Worm (Caenorhabditis elegans) whole organism, L4 larva: ENCODE data around the gene lido-15.
A peak's percentile ranks its signal among the peaks of the same experiment; 100 is the strongest.

ENCODE experiments used
- F10B5.3 ChIP-seq: sonication (generic microtip); optimal IDR thresholded peaks from 2 replicates; lab custom pipeline; 2016; ENCODE audit warnings: mild to moderate bottlenecking, missing genetic modification characterization, missing compliant biosample characterization
- F37D6.2 ChIP-seq: sonication (generic microtip); optimal IDR thresholded peaks from 2 replicates; lab custom pipeline; 2016; ENCODE audit warnings: mild to moderate bottlenecking, missing genetic modification characterization, missing compliant biosample characterization
- R02D3.7 ChIP-seq: fragments of 150-350 bp; sonication (generic microtip); optimal IDR thresholded peaks from 3 replicates; lab custom pipeline; 2014; ENCODE audit warnings: missing biosample characterization, missing genetic modification characterization
- T20F7.1 ChIP-seq: fragments of 200-800 bp; sonication (Bioruptor generic); optimal IDR thresholded peaks from 2 replicates; lab custom pipeline; 2018; ENCODE audit warnings: mild to moderate bottlenecking, missing genetic modification characterization, missing compliant biosample characterization
- Y105C5A.15 ChIP-seq: fragments of 200-800 bp; sonication (Bioruptor generic); IDR thresholded peaks from 2 replicates; pipeline ENCODE4 v1.3.6; 2022; ENCODE audit warnings: missing genetic modification characterization, missing compliant biosample characterization
- Y75B8A.6 ChIP-seq: fragments of 200-800 bp; sonication (Bioruptor generic); IDR thresholded peaks from 2 replicates; pipeline ENCODE4 v1.3.6; 2022; ENCODE audit warnings: missing genetic modification reagents, missing genetic modification characterization, missing compliant biosample characterization
- daf-12 ChIP-seq: fragments of 150-350 bp; optimal IDR thresholded peaks from 2 replicates; lab custom pipeline; 2014; ENCODE audit warnings: missing biosample characterization, missing genetic modification reagents, missing genetic modification characterization
- daf-16 ChIP-seq, 3 experiments: sonication (generic microtip); optimal IDR thresholded peaks; 2 replicates each; lab custom pipeline; 2016 to 2017; ENCODE audit warnings: missing genetic modification characterization in 3 of 3, missing genetic modification reagents in 3 of 3, mild to moderate bottlenecking in 2 of 3, missing compliant biosample characterization in 2 of 3, missing biosample characterization in 1 of 3, moderate library complexity in 1 of 3
- dmd-6 ChIP-seq: fragments of 200-800 bp; sonication (Bioruptor generic); IDR thresholded peaks from 2 replicates; pipeline ENCODE4 v1.3.6; 2022; ENCODE audit warnings: missing genetic modification reagents, missing genetic modification characterization, missing compliant biosample characterization
- dmd-8 ChIP-seq: fragments of 200-800 bp; sonication (Bioruptor generic); IDR thresholded peaks from 2 replicates; pipeline ENCODE4 v1.3.6; 2022; ENCODE audit warnings: missing genetic modification characterization, missing compliant biosample characterization
- dmd-9 ChIP-seq: fragments of 200-800 bp; sonication (Bioruptor generic); IDR thresholded peaks from 2 replicates; pipeline ENCODE4 v1.3.6; 2022; ENCODE audit warnings: missing genetic modification reagents, missing genetic modification characterization, missing compliant biosample characterization
- dve-1 ChIP-seq: sonication (generic microtip); optimal IDR thresholded peaks from 2 replicates; lab custom pipeline; 2017; ENCODE audit warnings: antibody characterized with exemption, mild to moderate bottlenecking, missing genetic modification characterization, missing compliant biosample characterization; ENCODE audit not compliant: insufficient read depth
- egl-27 ChIP-seq: sonication (generic microtip); optimal IDR thresholded peaks from 3 replicates; lab custom pipeline; 2017; ENCODE audit warnings: missing biosample characterization, missing genetic modification reagents, missing genetic modification characterization
- hif-1 ChIP-seq, 2 experiments: sonication (generic microtip); optimal IDR thresholded peaks; 2 replicates each; lab custom pipeline; 2016 to 2017; ENCODE audit warnings: missing compliant biosample characterization in 2 of 2, missing genetic modification characterization in 2 of 2, missing genetic modification reagents in 2 of 2, missing genotype in 2 of 2, mild to moderate bottlenecking in 1 of 2
- hlh-11 ChIP-seq: fragments of 200-800 bp; sonication (Bioruptor generic); optimal IDR thresholded peaks from 2 replicates; lab custom pipeline; 2018; ENCODE audit warnings: mild to moderate bottlenecking, missing genetic modification characterization, missing compliant biosample characterization
- hmg-1.1 ChIP-seq: fragments of 200-800 bp; sonication (Bioruptor generic); IDR thresholded peaks from 2 replicates; pipeline ENCODE4 v1.3.6; 2022; ENCODE audit warnings: missing genetic modification reagents, missing genetic modification characterization, missing compliant biosample characterization
- lin-1 ChIP-seq: fragments of 200-800 bp; sonication (Bioruptor generic); IDR thresholded peaks from 2 replicates; pipeline ENCODE4 v1.3.6; 2022; ENCODE audit warnings: missing genetic modification reagents, missing genetic modification characterization, missing compliant biosample characterization
- lin-39 ChIP-seq: fragments of 150-350 bp; optimal IDR thresholded peaks from 2 replicates; lab custom pipeline; 2014; ENCODE audit warnings: missing biosample characterization, missing genetic modification reagents, missing genetic modification characterization
- lir-3 ChIP-seq: sonication (generic microtip); optimal IDR thresholded peaks from 2 replicates; lab custom pipeline; 2016; ENCODE audit warnings: mild to moderate bottlenecking, missing genetic modification characterization, missing compliant biosample characterization
- lsy-2 ChIP-seq, 2 experiments: fragments of 150-350 bp in 1 of 2; sonication (generic microtip) in 1 of 2; optimal IDR thresholded peaks; 2 replicates each; lab custom pipeline; 2014 to 2017; ENCODE audit warnings: missing biosample characterization in 2 of 2, missing genetic modification characterization in 2 of 2
- mdt-29 ChIP-seq: fragments of 200-800 bp; sonication (Bioruptor generic); IDR thresholded peaks from 2 replicates; pipeline ENCODE4 v1.3.6; 2022; ENCODE audit warnings: missing genetic modification reagents, missing genetic modification characterization, missing compliant biosample characterization
- mes-2 ChIP-seq: sonication (generic microtip); optimal IDR thresholded peaks from 2 replicates; lab custom pipeline; 2016; ENCODE audit warnings: missing genotype, mild to moderate bottlenecking, missing genetic modification characterization, missing compliant biosample characterization; ENCODE audit not compliant: poor library complexity, severe bottlenecking
- mxl-3 ChIP-seq: fragments of 200-800 bp; sonication (Bioruptor generic); optimal IDR thresholded peaks from 2 replicates; lab custom pipeline; 2018; ENCODE audit warnings: mild to moderate bottlenecking, missing genetic modification characterization, missing compliant biosample characterization
- nhr-10 ChIP-seq: fragments of 150-350 bp; optimal IDR thresholded peaks from 2 replicates; lab custom pipeline; 2014; ENCODE audit warnings: missing biosample characterization, missing genetic modification characterization
- nhr-11 ChIP-seq: fragments of 150-350 bp; optimal IDR thresholded peaks from 2 replicates; lab custom pipeline; 2014; ENCODE audit warnings: missing biosample characterization, missing genetic modification characterization
- nhr-28 ChIP-seq: fragments of 150-350 bp; optimal IDR thresholded peaks from 2 replicates; lab custom pipeline; 2014; ENCODE audit warnings: missing biosample characterization, missing genetic modification characterization
- nhr-48 ChIP-seq: sonication (generic microtip); optimal IDR thresholded peaks from 2 replicates; lab custom pipeline; 2016; ENCODE audit warnings: mild to moderate bottlenecking, missing genetic modification characterization, missing compliant biosample characterization
- nhr-6 ChIP-seq: fragments of 150-350 bp; optimal IDR thresholded peaks from 2 replicates; lab custom pipeline; 2014; ENCODE audit warnings: missing biosample characterization, missing genetic modification characterization
- php-3 ChIP-seq: fragments of 200-800 bp; sonication (Bioruptor generic); IDR thresholded peaks from 2 replicates; pipeline ENCODE4 v1.3.6; 2022; ENCODE audit warnings: missing genetic modification reagents, missing genetic modification characterization, missing compliant biosample characterization
- pqm-1 ChIP-seq: sonication (generic microtip); optimal IDR thresholded peaks from 2 replicates; lab custom pipeline; 2017; ENCODE audit warnings: missing biosample characterization, missing genetic modification characterization
- rbr-2 ChIP-seq: sonication (generic microtip); optimal IDR thresholded peaks from 2 replicates; lab custom pipeline; 2016; ENCODE audit warnings: missing genotype, missing genetic modification characterization, missing compliant biosample characterization
- saeg-2 ChIP-seq: fragments of 200-800 bp; sonication (Bioruptor generic); IDR thresholded peaks from 2 replicates; pipeline ENCODE4 v1.3.6; 2022; ENCODE audit warnings: missing genetic modification reagents, missing genetic modification characterization, missing compliant biosample characterization
- sdz-12 ChIP-seq: fragments of 200-800 bp; sonication (Bioruptor generic); optimal IDR thresholded peaks from 2 replicates; lab custom pipeline; 2018; ENCODE audit warnings: mild to moderate bottlenecking, missing genetic modification characterization, missing compliant biosample characterization
- spr-3 ChIP-seq: fragments of 200-800 bp; sonication (Bioruptor generic); optimal IDR thresholded peaks from 2 replicates; lab custom pipeline; 2018; ENCODE audit warnings: mild to moderate bottlenecking, missing genetic modification characterization, missing compliant biosample characterization
- tag-97 ChIP-seq: fragments of 200-800 bp; sonication (Bioruptor generic); IDR thresholded peaks from 2 replicates; pipeline ENCODE4 v1.3.6; 2022; ENCODE audit warnings: missing genetic modification characterization, missing compliant biosample characterization
- tra-1 ChIP-seq: fragments of 200-800 bp; sonication (Bioruptor generic); IDR thresholded peaks from 2 replicates; pipeline ENCODE4 v1.3.6; 2022; ENCODE audit warnings: missing genetic modification reagents, missing genetic modification characterization, missing compliant biosample characterization
- unc-62 ChIP-seq, 3 experiments: fragments of 150-350 bp in 1 of 3; sonication (generic microtip); optimal IDR thresholded peaks in 2 of 3; peaks in 1 of 3; 1 replicate in 1 of 3; 2 replicates in 2 of 3; lab custom pipeline; 2014 to 2017; ENCODE audit warnings: missing biosample characterization in 3 of 3, missing genetic modification characterization in 3 of 3, missing genetic modification reagents in 3 of 3, missing genotype in 1 of 3
- vab-7 ChIP-seq: fragments of 200-800 bp; sonication (Bioruptor generic); IDR thresholded peaks from 2 replicates; pipeline ENCODE4 v1.3.6; 2022; ENCODE audit warnings: missing genetic modification reagents, missing genetic modification characterization, missing compliant biosample characterization
- zip-11 ChIP-seq: fragments of 200-800 bp; sonication (Bioruptor generic); IDR thresholded peaks from 2 replicates; pipeline ENCODE4 v1.3.6; 2022; ENCODE audit warnings: missing genetic modification characterization, missing compliant biosample characterization

Gene lido-15

ce11 chrII:3810550-3810949, 1.5 kb upstream of the lido-15 start (continued):
- TF ChIP-seq hif-1 (tag; optimal IDR thresholded peaks at IDR 0.05; lab: Kevin White, UChicago) (no peak), nhr-11 (tag; lab: Kevin White, UChicago) (no peak), lin-39 (tag; lab: Kevin White, UChicago) (no peak), daf-12 (no peak), T20F7.1 (GFP tag; lab: Kevin White, UChicago) (no peak), tag-97 (no peak), rbr-2 (tag; lab: Kevin White, UChicago) (peak; percentile 68), F10B5.3 (no peak), dmd-9 (GFP tag; lab: Robert Waterston, UW) (no peak), lir-3 (tag; lab: Kevin White, UChicago) (no peak), mxl-3 (no peak), F37D6.2 (no peak), hmg-1.1 (peak; percentile 32; the same call in 1 of the 2 replicates), R02D3.7 (no peak), mdt-29 (GFP tag; lab: Robert Waterston, UW) (no peak), nhr-48 (tag; lab: Kevin White, UChicago) (no peak), Y105C5A.15 (GFP tag; lab: Robert Waterston, UW) (no peak), egl-27 (no peak), tra-1 (no peak), nhr-28 (tag; lab: Kevin White, UChicago) (peak; percentile 76), nhr-10 (tag; lab: Kevin White, UChicago) (no peak)

- TF ChIP-seq vab-7 (GFP tag; lab: Robert Waterston, UW) = no peak
- TF ChIP-seq Y75B8A.6 (GFP tag; lab: Robert Waterston, UW) = no peak
- TF ChIP-seq hlh-11 = peak; percentile 45
- no peak for TF ChIP-seq dmd-8 (GFP tag; lab: Robert Waterston, UW)
- no peak for TF ChIP-seq sdz-12 (GFP tag; lab: Kevin White, UChicago)
- peak; percentile 40 for TF ChIP-seq nhr-6 (tag; lab: Kevin White, UChicago)
- no peak for TF ChIP-seq saeg-2 (GFP tag; lab: Robert Waterston, UW)
- peak in 1 of 2 experiments; percentile 95 for TF ChIP-seq unc-62 (GFP tag; optimal IDR thresholded peaks at IDR 0.05 in 1 of 2; lab: Kevin White, UChicago)
- TF ChIP-seq unc-62 (tag; optimal IDR thresholded peaks at IDR 0.05; lab: Kevin White, UChicago) = no peak
- TF ChIP-seq php-3 (GFP tag; lab: Robert Waterston, UW) = 0 out of 2 replicates have a peak, but pooled peaks have one; percentile 32
- peak; percentile 57 for TF ChIP-seq dmd-6
- no peak for TF ChIP-seq spr-3 (GFP tag; lab: Kevin White, UChicago)
- peak in 1 of 2 experiments; percentile 23 for TF ChIP-seq lsy-2 (tag; optimal IDR thresholded peaks at IDR 0.05; lab: Kevin White, UChicago)
- TF ChIP-seq mes-2 (tag; lab: Kevin White, UChicago) = peak; percentile 38
- TF ChIP-seq lin-1 (GFP tag; lab: Robert Waterston, UW) = 0 out of 2 replicates have a peak, but pooled peaks have one; percentile 23
- peak; percentile 85 for TF ChIP-seq pqm-1 (tag; lab: Kevin White, UChicago)
- TF ChIP-seq daf-16 (GFP tag; optimal IDR thresholded peaks at IDR 0.05; lab: Kevin White, UChicago) = no peak
- peak; percentile 52 for TF ChIP-seq daf-16 (tag; optimal IDR thresholded peaks at IDR 0.05; lab: Kevin White, UChicago)
- peak; percentile 49 for TF ChIP-seq dve-1 (tag; lab: Kevin White, UChicago)
- no peak for TF ChIP-seq zip-11
- peak; percentile 74 for TF ChIP-seq nhr-28 (tag; lab: Kevin White, UChicago)
Observed at ce11 chrII:3815445-3816208, 3.5 kb downstream of the lido-15 start.
